Fruit fly (Drosophila melanogaster) whole organism, embryonic: ENCODE measurements around the gene CG3104.
A peak's percentile ranks its signal among the peaks of the same experiment; 100 is the strongest.

Experiments
- CG10959 ChIP-seq: fragments of 200-800 bp; sonication (Bioruptor generic); IDR thresholded peaks from 2 replicates; pipeline ENCODE4 v1.3.6; 2022; ENCODE audit warnings: missing biosample characterization, missing genetic modification characterization
- CG13424 ChIP-seq: fragments of 200-800 bp; sonication (Bioruptor generic); optimal IDR thresholded peaks from 2 replicates; lab custom pipeline; 2019; ENCODE audit warnings: missing biosample characterization, mild to moderate bottlenecking, missing genetic modification characterization, moderate library complexity
- CG15269 ChIP-seq: fragments of 200-800 bp; sonication (Bioruptor generic); optimal IDR thresholded peaks from 2 replicates; lab custom pipeline; 2018; ENCODE audit warnings: missing biosample characterization, mild to moderate bottlenecking, missing genetic modification characterization, moderate library complexity
- CG1603 ChIP-seq: fragments of 200-800 bp; sonication (Bioruptor generic); optimal IDR thresholded peaks from 2 replicates; lab custom pipeline; 2019; ENCODE audit warnings: missing biosample characterization, mild to moderate bottlenecking, missing genetic modification characterization, moderate library complexity
- CG18599 ChIP-seq: fragments of 200-800 bp; sonication (Bioruptor generic); optimal IDR thresholded peaks from 3 replicates; lab custom pipeline; 2017; ENCODE audit warnings: missing biosample characterization, missing genetic modification characterization, mild to moderate bottlenecking, moderate library complexity, missing genetic modification reagents
- CG31365 ChIP-seq: fragments of 200-800 bp; sonication (Bioruptor generic); optimal IDR thresholded peaks from 2 replicates; lab custom pipeline; 2018; ENCODE audit warnings: missing biosample characterization, mild to moderate bottlenecking, missing genetic modification characterization
- CG32532 ChIP-seq: fragments of 200-800 bp; sonication (Bioruptor generic); IDR thresholded peaks from 2 replicates; pipeline ENCODE4 v1.3.6; 2022; ENCODE audit warnings: missing biosample characterization, missing genetic modification characterization
- CG3838 ChIP-seq: fragments of 200-800 bp; sonication (Bioruptor generic); optimal IDR thresholded peaks from 3 replicates; lab custom pipeline; 2016; ENCODE audit warnings: missing biosample characterization, missing genetic modification characterization
- CG4707 ChIP-seq: fragments of 200-800 bp; sonication (Bioruptor generic); optimal IDR thresholded peaks from 2 replicates; lab custom pipeline; 2018; ENCODE audit warnings: missing biosample characterization, mild to moderate bottlenecking, missing genetic modification characterization, moderate library complexity
- CG4854 ChIP-seq: fragments of 200-800 bp; sonication (Bioruptor generic); optimal IDR thresholded peaks from 2 replicates; lab custom pipeline; 2016; ENCODE audit warnings: missing biosample characterization, missing genetic modification characterization, inconsistent platforms
- CG5180 ChIP-seq: fragments of 200-800 bp; sonication (Bioruptor generic); optimal IDR thresholded peaks from 3 replicates; lab custom pipeline; 2017; ENCODE audit warnings: missing biosample characterization, missing genetic modification characterization, mild to moderate bottlenecking, moderate library complexity, missing genetic modification reagents
- CG6689 ChIP-seq: fragments of 200-800 bp; sonication (Bioruptor generic); IDR thresholded peaks from 2 replicates; pipeline ENCODE4 v1.3.6; 2022; ENCODE audit warnings: missing biosample characterization, missing genetic modification characterization
- CG7271 ChIP-seq: fragments of 200-800 bp; sonication (Bioruptor generic); optimal IDR thresholded peaks from 2 replicates; lab custom pipeline; 2018; ENCODE audit warnings: missing biosample characterization, mild to moderate bottlenecking, missing genetic modification characterization, moderate library complexity
- CG7745 ChIP-seq: fragments of 200-800 bp; sonication (Bioruptor generic); optimal IDR thresholded peaks from 2 replicates; lab custom pipeline; 2018; ENCODE audit warnings: missing biosample characterization, mild to moderate bottlenecking, missing genetic modification characterization, moderate library complexity
- CG8765 ChIP-seq: fragments of 200-800 bp; sonication (Bioruptor generic); IDR thresholded peaks from 2 replicates; pipeline ENCODE4 v1.3.6; 2022; ENCODE audit warnings: missing biosample characterization, missing genetic modification characterization
- CG9215 ChIP-seq: fragments of 200-800 bp; sonication (Bioruptor generic); IDR thresholded peaks from 2 replicates; pipeline ENCODE4 v1.3.6; 2022; ENCODE audit warnings: missing biosample characterization, missing genetic modification characterization
- D19A ChIP-seq: fragments of 200-800 bp; optimal IDR thresholded peaks from 3 replicates; lab custom pipeline; 2019; ENCODE audit warnings: missing biosample characterization, mild to moderate bottlenecking, missing genetic modification characterization, moderate library complexity
- ERR ChIP-seq: fragments of 200-800 bp; sonication (Bioruptor generic); optimal IDR thresholded peaks from 2 replicates; lab custom pipeline; 2016; ENCODE audit warnings: missing biosample characterization, missing genetic modification characterization
- Fer3 ChIP-seq: fragments of 200-800 bp; sonication (Bioruptor generic); optimal IDR thresholded peaks from 2 replicates; lab custom pipeline; 2018; ENCODE audit warnings: missing biosample characterization, mild to moderate bottlenecking, missing genetic modification characterization, moderate library complexity
- H15 ChIP-seq: fragments of 200-800 bp; sonication (Bioruptor generic); IDR thresholded peaks from 3 replicates; pipeline ENCODE4 v1.3.6; 2022; ENCODE audit warnings: missing biosample characterization, missing genetic modification characterization
- HmgD ChIP-seq: fragments of 200-800 bp; sonication (Bioruptor generic); optimal IDR thresholded peaks from 3 replicates; lab custom pipeline; 2016; ENCODE audit warnings: missing biosample characterization, missing genetic modification characterization
- Nf-YB ChIP-seq: fragments of 200-800 bp; sonication (Bioruptor generic); optimal IDR thresholded peaks from 3 replicates; lab custom pipeline; 2019; ENCODE audit warnings: missing biosample characterization, mild to moderate bottlenecking, missing genetic modification characterization, moderate library complexity
- NfI ChIP-seq: fragments of 200-800 bp; sonication (Bioruptor generic); optimal IDR thresholded peaks from 3 replicates; lab custom pipeline; 2018; ENCODE audit warnings: missing biosample characterization, mild to moderate bottlenecking, missing genetic modification characterization, moderate library complexity
- Vsx1 ChIP-seq: fragments of 200-800 bp; sonication (Bioruptor generic); optimal IDR thresholded peaks from 2 replicates; lab custom pipeline; 2017; ENCODE audit warnings: missing biosample characterization, mild to moderate bottlenecking, missing genetic modification characterization, missing genetic modification reagents
- ap ChIP-seq: fragments of 200-800 bp; sonication (Bioruptor generic); IDR thresholded peaks from 2 replicates; pipeline ENCODE4 v1.3.6; 2022; ENCODE audit warnings: missing biosample characterization, missing genetic modification characterization
- bbx ChIP-seq: fragments of 200-800 bp; sonication (Bioruptor generic); IDR thresholded peaks from 2 replicates; pipeline ENCODE4 v1.3.6; 2022; ENCODE audit warnings: missing biosample characterization, missing genetic modification characterization; ENCODE audit not compliant: partially characterized antibody
- bsh ChIP-seq, 2 experiments: fragments of 200-800 bp; sonication (Bioruptor generic); optimal IDR thresholded peaks; 2 replicates each; lab custom pipeline; 2017 to 2018; ENCODE audit warnings: mild to moderate bottlenecking in 2 of 2, missing biosample characterization in 2 of 2, missing genetic modification characterization in 2 of 2, moderate library complexity in 1 of 2
- ci ChIP-seq: fragments of 200-800 bp; sonication (Bioruptor generic); IDR thresholded peaks from 3 replicates; pipeline ENCODE4 v1.3.6; 2022; ENCODE audit warnings: missing biosample characterization, missing genetic modification characterization
- crol ChIP-seq: fragments of 200-800 bp; sonication (Bioruptor generic); IDR thresholded peaks from 2 replicates; pipeline ENCODE4 v1.3.6; 2022; ENCODE audit warnings: missing biosample characterization, missing genetic modification characterization
- cwo ChIP-seq: fragments of 200-800 bp; sonication (Bioruptor generic); optimal IDR thresholded peaks from 3 replicates; lab custom pipeline; 2017; ENCODE audit warnings: missing biosample characterization, missing genetic modification characterization, mild to moderate bottlenecking, moderate library complexity, missing genetic modification reagents
- eyg ChIP-seq: fragments of 200-800 bp; sonication (Bioruptor generic); optimal IDR thresholded peaks from 3 replicates; lab custom pipeline; 2016; ENCODE audit warnings: missing biosample characterization, missing genetic modification characterization
- ham ChIP-seq: fragments of 200-800 bp; sonication (Bioruptor generic); IDR thresholded peaks from 2 replicates; pipeline ENCODE4 v1.3.6; 2022; ENCODE audit warnings: missing biosample characterization, missing genetic modification characterization
- hb ChIP-seq: fragments of 200-800 bp; sonication (Bioruptor generic); IDR thresholded peaks from 3 replicates; pipeline ENCODE4 v1.3.6; 2022; ENCODE audit warnings: missing biosample characterization, missing genetic modification characterization; ENCODE audit not compliant: partially characterized antibody
- jigr1 ChIP-seq: fragments of 200-800 bp; sonication (Bioruptor generic); IDR thresholded peaks from 3 replicates; pipeline ENCODE4 v1.3.6; 2022; ENCODE audit warnings: missing biosample characterization, missing genetic modification characterization
- kah ChIP-seq: fragments of 200-800 bp; sonication (Bioruptor generic); optimal IDR thresholded peaks from 2 replicates; lab custom pipeline; 2018; ENCODE audit warnings: missing biosample characterization, mild to moderate bottlenecking, missing genetic modification characterization
- kay ChIP-seq: fragments of 200-800 bp; sonication (Bioruptor generic); optimal IDR thresholded peaks from 2 replicates; lab custom pipeline; 2016; ENCODE audit warnings: missing biosample characterization, missing genetic modification characterization
- lilli ChIP-seq: fragments of 200-800 bp; sonication (Bioruptor generic); optimal IDR thresholded peaks from 3 replicates; lab custom pipeline; 2016; ENCODE audit warnings: missing biosample characterization, missing genetic modification characterization
- mam ChIP-seq: fragments of 200-800 bp; sonication (Bioruptor generic); optimal IDR thresholded peaks from 3 replicates; lab custom pipeline; 2016; ENCODE audit warnings: missing biosample characterization, missing genetic modification characterization
- nau ChIP-seq: fragments of 200-800 bp; sonication (Bioruptor generic); optimal IDR thresholded peaks from 3 replicates; lab custom pipeline; 2017; ENCODE audit warnings: missing biosample characterization, mild to moderate bottlenecking, missing genetic modification characterization, missing genetic modification reagents
- p53 ChIP-seq: fragments of 200-800 bp; sonication (Bioruptor generic); optimal IDR thresholded peaks from 2 replicates; lab custom pipeline; 2016; ENCODE audit warnings: missing biosample characterization, missing genetic modification characterization
- repo ChIP-seq: fragments of 200-800 bp; sonication (Bioruptor generic); optimal IDR thresholded peaks from 2 replicates; lab custom pipeline; 2016; ENCODE audit warnings: missing biosample characterization, missing genetic modification characterization
- schlank ChIP-seq: fragments of 200-800 bp; sonication (Bioruptor generic); optimal IDR thresholded peaks from 2 replicates; lab custom pipeline; 2018; ENCODE audit warnings: missing biosample characterization, mild to moderate bottlenecking, missing genetic modification characterization
- sim ChIP-seq: fragments of 200-800 bp; sonication (Bioruptor generic); IDR thresholded peaks from 2 replicates; pipeline ENCODE4 v1.3.6; 2022; ENCODE audit warnings: missing biosample characterization, missing genetic modification characterization
- sima ChIP-seq: fragments of 200-800 bp; sonication (Bioruptor generic); optimal IDR thresholded peaks from 2 replicates; lab custom pipeline; 2016; ENCODE audit warnings: missing biosample characterization, missing genetic modification characterization
- tio ChIP-seq: fragments of 200-800 bp; sonication (Bioruptor generic); optimal IDR thresholded peaks from 2 replicates; lab custom pipeline; 2017; ENCODE audit warnings: missing biosample characterization, missing genetic modification characterization, inconsistent platforms
- tll ChIP-seq, 2 experiments: fragments of 200-800 bp in 1 of 2; fragments of >200 bp in 1 of 2; sonication (Bioruptor generic) in 1 of 2; optimal IDR thresholded peaks; 2 replicates each; lab custom pipeline; 2017 to 2019; ENCODE audit warnings: missing biosample characterization in 2 of 2, missing genetic modification characterization in 2 of 2, mild to moderate bottlenecking in 1 of 2, moderate library complexity in 1 of 2
- unc-4 ChIP-seq: fragments of 200-800 bp; sonication (Bioruptor generic); IDR thresholded peaks from 2 replicates; pipeline ENCODE4 v1.3.6; 2022; ENCODE audit warnings: missing biosample characterization, missing genetic modification characterization; ENCODE audit not compliant: partially characterized antibody

Gene CG3104

DNA sequence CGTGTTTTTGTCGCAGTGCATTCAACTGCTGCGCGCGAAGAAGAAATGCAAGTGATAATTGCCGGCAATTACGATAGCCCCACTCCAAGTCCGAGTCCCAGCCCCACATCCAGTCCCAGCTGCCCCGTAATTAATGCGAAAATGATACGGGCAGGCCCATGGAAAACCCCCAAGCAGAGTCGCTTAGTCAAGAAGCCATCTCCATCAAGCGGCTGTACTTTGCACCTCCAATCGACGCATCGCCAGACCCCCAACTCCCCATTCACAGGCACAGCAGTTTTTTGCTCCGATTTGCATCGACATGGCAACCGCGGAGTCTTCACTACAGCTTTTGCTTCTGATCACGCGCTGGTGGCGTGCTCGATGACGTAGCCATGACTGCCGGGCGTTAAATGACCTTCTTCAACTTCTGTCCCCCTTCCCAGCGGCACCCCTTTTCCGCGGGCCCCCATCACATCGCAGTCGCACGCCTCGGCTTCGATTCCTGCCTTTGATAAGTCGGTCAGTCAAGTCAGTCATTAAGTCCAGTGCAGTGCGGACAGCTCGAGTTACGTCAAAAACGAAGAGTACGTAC lies 49.3 kb downstream of the CG3104 start (continued):
- TF ChIP-seq unc-4 (no peak), schlank (tag; lab: Kevin White, UChicago) (no peak), CG9215 (GFP tag; lab: Robert Waterston, UW) (no peak), CG10959 (GFP tag; lab: Robert Waterston, UW) (no peak), tll (GFP tag; optimal IDR thresholded peaks at IDR 0.05; lab: Kevin White, UChicago) (no peak), bbx (GFP tag; lab: Robert Waterston, UW) (no peak), sim (GFP tag; lab: Robert Waterston, UW) (no peak), nau (GFP tag; lab: Kevin White, UChicago) (no peak), p53 (GFP tag; lab: Kevin White, UChicago) (no peak), sima (GFP tag; lab: Kevin White, UChicago) (no peak), crol (GFP tag; lab: Robert Waterston, UW) (peak; percentile 39; the same call in 1 of the 2 replicates), NfI (no peak), Vsx1 (no peak), bsh (GFP tag; optimal IDR thresholded peaks at IDR 0.05; lab: Kevin White, UChicago) (peak in 1 of 2 experiments; percentile 63)

DNA sequence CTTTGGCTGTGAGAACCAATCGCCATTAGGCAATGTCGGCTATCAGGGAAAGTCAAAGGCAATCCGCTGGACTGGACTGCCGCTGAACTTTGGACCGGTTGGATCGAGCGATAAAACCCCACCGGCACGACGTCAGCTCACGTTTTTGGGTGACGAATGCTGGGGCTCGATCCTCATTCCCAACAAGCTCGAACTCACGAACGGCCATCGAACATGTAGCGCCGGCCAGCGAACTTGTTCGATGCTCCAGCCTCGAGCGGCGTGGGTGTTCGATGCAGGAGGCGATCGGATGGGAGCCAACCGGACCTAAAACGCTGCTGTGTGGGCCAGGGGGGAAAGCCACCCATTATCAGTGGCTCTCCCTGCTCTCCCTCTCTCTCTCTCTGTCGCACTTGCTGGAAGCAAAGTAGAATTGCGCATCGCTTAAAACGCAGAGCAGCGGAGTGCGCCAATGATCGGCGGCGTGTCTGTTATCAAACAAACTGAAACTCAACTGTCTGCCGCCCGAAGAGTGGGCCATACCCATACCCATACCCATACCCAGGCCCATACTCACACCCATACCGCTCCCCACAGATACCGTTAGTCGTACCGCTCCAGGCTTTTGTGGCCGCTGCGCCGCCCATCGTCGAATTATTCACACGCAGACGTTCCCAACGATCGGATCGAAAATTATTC lies 50.8 kb downstream of the CG3104 start, which contains the start of gene daw:
Gene daw (plus strand): TSS at position 628 of the 678 bp plus-strand sequence.
- TF ChIP-seq ham (GFP tag; lab: Robert Waterston, UW): 0 out of 2 replicates have a peak, but pooled peaks have one; percentile 20
- peak; percentile 99 for TF ChIP-seq CG5180 (GFP tag; lab: Kevin White, UChicago)
- TF ChIP-seq CG8765: no peak
- TF ChIP-seq CG7745: no peak
- no peak for TF ChIP-seq CG3838
- TF ChIP-seq jigr1 (GFP tag; lab: Robert Waterston, UW): no peak
- no peak for TF ChIP-seq kah
- peak; percentile 74 for TF ChIP-seq Nf-YB
- no peak for TF ChIP-seq H15 (GFP tag; lab: Robert Waterston, UW)
- TF ChIP-seq repo: no peak
- TF ChIP-seq kay (GFP tag; lab: Kevin White, UChicago): no peak
- no peak for TF ChIP-seq CG6689 (GFP tag; lab: Robert Waterston, UW)
- no peak for TF ChIP-seq tio (GFP tag; lab: Kevin White, UChicago)
- TF ChIP-seq CG15269: no peak
- TF ChIP-seq CG18599 (GFP tag; lab: Kevin White, UChicago): peak; percentile 12
- TF ChIP-seq ERR: peak; percentile 22
- peak; percentile 86 for TF ChIP-seq cwo (GFP tag; lab: Kevin White, UChicago)
- no peak for TF ChIP-seq CG1603
- no peak for TF ChIP-seq CG4854 (GFP tag; lab: Kevin White, UChicago)
- no peak for TF ChIP-seq CG31365 (tag; lab: Kevin White, UChicago)
- TF ChIP-seq ap (GFP tag; lab: Robert Waterston, UW): no peak
- no peak for TF ChIP-seq CG4707 (GFP tag; lab: Kevin White, UChicago)
- no peak for TF ChIP-seq lilli (GFP tag; lab: Kevin White, UChicago)
- TF ChIP-seq eyg (GFP tag; lab: Kevin White, UChicago): no peak
- TF ChIP-seq CG13424 (tag; lab: Kevin White, UChicago): no peak
- no peak for TF ChIP-seq D19A (tag; lab: Kevin White, UChicago)
- 0 out of 3 replicates have a peak, but pooled peaks have one; percentile 42 for TF ChIP-seq ci
- TF ChIP-seq mam (GFP tag; lab: Kevin White, UChicago): no peak
- no peak for TF ChIP-seq hb (GFP tag; lab: Robert Waterston, UW)
- TF ChIP-seq HmgD (GFP tag; lab: Kevin White, UChicago): peak; percentile 23
- TF ChIP-seq CG7271 (tag; lab: Kevin White, UChicago): no peak
- peak; percentile 9; the same call in 1 of the 2 replicates for TF ChIP-seq CG32532 (GFP tag; lab: Robert Waterston, UW)
- no peak for TF ChIP-seq Fer3 (tag; lab: Kevin White, UChicago)
